Worm (Caenorhabditis elegans): Measurements from ENCODE around the gene nspe-7.

nspe-7 gene

ce11 chrII:12629387-12629786 is 2.4 kb downstream of the nspe-7 start, which contains the start of gene Y38E10A.28:
Gene Y38E10A.28 (plus strand): TSS chrII:12629687.
- TF ChIP-seq klf-2 (GFP tag; conservative IDR thresholded peaks at IDR 0.05) (no peak), tab-1 (GFP tag; IDR thresholded peaks at IDR 0.05) (no peak), ztf-23 (GFP tag; IDR thresholded peaks at IDR 0.05) (no peak), med-1 (GFP tag; optimal IDR thresholded peaks at IDR 0.05; ENCODE audit: insufficient read depth) (no peak), flt-1 (GFP tag; IDR thresholded peaks at IDR 0.05) (no peak), ref-1 (GFP tag; conservative IDR thresholded peaks at IDR 0.05) (no peak), ztf-29 (GFP tag; IDR thresholded peaks at IDR 0.05) (no peak), T22C8.4 (GFP tag; IDR thresholded peaks at IDR 0.05) (no peak), cog-1 (tag; optimal IDR thresholded peaks at IDR 0.05) (no peak)

- TF ChIP-seq klf-2 (GFP tag; conservative IDR thresholded peaks at IDR 0.05) (no peak), ztf-23 (GFP tag; IDR thresholded peaks at IDR 0.05) (no peak), cog-1 (tag; optimal IDR thresholded peaks at IDR 0.05) (no peak), tab-1 (GFP tag; IDR thresholded peaks at IDR 0.05) (no peak), T22C8.4 (GFP tag; IDR thresholded peaks at IDR 0.05) (no peak), flt-1 (GFP tag; IDR thresholded peaks at IDR 0.05) (no peak), ztf-29 (GFP tag; IDR thresholded peaks at IDR 0.05) (no peak), ref-1 (GFP tag; conservative IDR thresholded peaks at IDR 0.05) (no peak), med-1 (GFP tag; optimal IDR thresholded peaks at IDR 0.05; ENCODE audit: insufficient read depth) (no peak)
Observed at ce11 chrII:12630888-12631287, 3.9 kb downstream of the nspe-7 start, which contains the start of gene Y38E10A.34. Gene Y38E10A.34 (plus strand): TSS chrII:12631188.

- no peak for TF ChIP-seq T22C8.4 (GFP tag; IDR thresholded peaks at IDR 0.05)
- TF ChIP-seq ztf-29 (GFP tag; IDR thresholded peaks at IDR 0.05) = no peak
- no peak for TF ChIP-seq med-1 (GFP tag; optimal IDR thresholded peaks at IDR 0.05; ENCODE audit: insufficient read depth)
- no peak for TF ChIP-seq ztf-23 (GFP tag; IDR thresholded peaks at IDR 0.05)
- TF ChIP-seq klf-2 (GFP tag; conservative IDR thresholded peaks at IDR 0.05) = no peak
- no peak for TF ChIP-seq cog-1 (tag; optimal IDR thresholded peaks at IDR 0.05)
- no peak for TF ChIP-seq ref-1 (GFP tag; conservative IDR thresholded peaks at IDR 0.05)
- TF ChIP-seq tab-1 (GFP tag; IDR thresholded peaks at IDR 0.05) = no peak
- no peak for TF ChIP-seq flt-1 (GFP tag; IDR thresholded peaks at IDR 0.05)
Observed at ce11 chrII:12634749-12635318, 7.8 kb downstream of the nspe-7 start, which contains the start of gene Y38E10A.17. Gene Y38E10A.17 (minus strand): TSS chrII:12634799.

ce11 chrII:12636602-12637001 is 9.6 kb downstream of the nspe-7 start, which contains the start of gene nhr-234:
Gene nhr-234 (plus strand): TSS chrII:12636678.
- TF ChIP-seq T22C8.4 (GFP tag; IDR thresholded peaks at IDR 0.05) (no peak), tab-1 (GFP tag; IDR thresholded peaks at IDR 0.05) (no peak), cog-1 (tag; optimal IDR thresholded peaks at IDR 0.05) (no peak), flt-1 (GFP tag; IDR thresholded peaks at IDR 0.05) (no peak), klf-2 (GFP tag; conservative IDR thresholded peaks at IDR 0.05) (no peak), ztf-23 (GFP tag; IDR thresholded peaks at IDR 0.05) (no peak), med-1 (GFP tag; optimal IDR thresholded peaks at IDR 0.05; ENCODE audit: insufficient read depth) (no peak), ztf-29 (GFP tag; IDR thresholded peaks at IDR 0.05) (no peak), ref-1 (GFP tag; conservative IDR thresholded peaks at IDR 0.05) (no peak)

ce11 chrII:12640370-12640769 is 13.4 kb downstream of the nspe-7 start, which contains the start of gene nhr-235:
Gene nhr-235 (plus strand): TSS chrII:12640670.
- TF ChIP-seq ztf-23 (GFP tag; IDR thresholded peaks at IDR 0.05) = no peak
- TF ChIP-seq cog-1 (tag; optimal IDR thresholded peaks at IDR 0.05) = no peak
- TF ChIP-seq T22C8.4 (GFP tag; IDR thresholded peaks at IDR 0.05) = no peak
- no peak for TF ChIP-seq klf-2 (GFP tag; conservative IDR thresholded peaks at IDR 0.05)
- TF ChIP-seq ztf-29 (GFP tag; IDR thresholded peaks at IDR 0.05) = no peak
- no peak for TF ChIP-seq med-1 (GFP tag; optimal IDR thresholded peaks at IDR 0.05; ENCODE audit: insufficient read depth)
- no peak for TF ChIP-seq flt-1 (GFP tag; IDR thresholded peaks at IDR 0.05)
- no peak for TF ChIP-seq ref-1 (GFP tag; conservative IDR thresholded peaks at IDR 0.05)
- TF ChIP-seq tab-1 (GFP tag; IDR thresholded peaks at IDR 0.05) = no peak

ce11 chrII:12651208-12651607 is 24.2 kb downstream of the nspe-7 start:
- peak; percentile 57; the same call in 1 of the 2 replicates for TF ChIP-seq tab-1 (GFP tag; IDR thresholded peaks at IDR 0.05)
- 0 out of 2 replicates have a peak, but pooled peaks have one; percentile 35 for TF ChIP-seq klf-2 (GFP tag; conservative IDR thresholded peaks at IDR 0.05)

ce11 chrII:12654447-12654846 is 27.5 kb downstream of the nspe-7 start, which contains the start of gene rgs-4:
Gene rgs-4 (plus strand): TSS chrII:12654747.
- TF ChIP-seq cog-1 (tag; optimal IDR thresholded peaks at IDR 0.05) (no peak), ztf-23 (GFP tag; IDR thresholded peaks at IDR 0.05) (no peak), T22C8.4 (GFP tag; IDR thresholded peaks at IDR 0.05) (no peak), klf-2 (GFP tag; conservative IDR thresholded peaks at IDR 0.05) (no peak), ztf-29 (GFP tag; IDR thresholded peaks at IDR 0.05) (no peak), med-1 (GFP tag; optimal IDR thresholded peaks at IDR 0.05; ENCODE audit: insufficient read depth) (no peak), tab-1 (GFP tag; IDR thresholded peaks at IDR 0.05) (no peak), flt-1 (GFP tag; IDR thresholded peaks at IDR 0.05) (no peak), ref-1 (GFP tag; conservative IDR thresholded peaks at IDR 0.05) (no peak)

- TF ChIP-seq cog-1 (tag; optimal IDR thresholded peaks at IDR 0.05) (no peak), flt-1 (GFP tag; IDR thresholded peaks at IDR 0.05) (no peak), ztf-29 (GFP tag; IDR thresholded peaks at IDR 0.05) (no peak), T22C8.4 (GFP tag; IDR thresholded peaks at IDR 0.05) (no peak), ztf-23 (GFP tag; IDR thresholded peaks at IDR 0.05) (no peak), klf-2 (GFP tag; conservative IDR thresholded peaks at IDR 0.05) (no peak), med-1 (GFP tag; optimal IDR thresholded peaks at IDR 0.05; ENCODE audit: insufficient read depth) (no peak), ref-1 (GFP tag; conservative IDR thresholded peaks at IDR 0.05) (no peak)
Observed at ce11 chrII:12655816-12656215, 28.8 kb downstream of the nspe-7 start.

ce11 chrII:12657620-12658019 is 30.6 kb downstream of the nspe-7 start:
- TF ChIP-seq flt-1 (GFP tag; IDR thresholded peaks at IDR 0.05) (no peak), T22C8.4 (GFP tag; IDR thresholded peaks at IDR 0.05) (no peak)

ce11 chrII:12658409-12658808 is 31.4 kb downstream of the nspe-7 start:
- TF ChIP-seq cog-1 (tag; optimal IDR thresholded peaks at IDR 0.05) = no peak
- no peak for TF ChIP-seq klf-2 (GFP tag; conservative IDR thresholded peaks at IDR 0.05)
- no peak for TF ChIP-seq ztf-29 (GFP tag; IDR thresholded peaks at IDR 0.05)
- no peak for TF ChIP-seq tab-1 (GFP tag; IDR thresholded peaks at IDR 0.05)
- TF ChIP-seq ztf-23 (GFP tag; IDR thresholded peaks at IDR 0.05) = no peak
- TF ChIP-seq ref-1 (GFP tag; conservative IDR thresholded peaks at IDR 0.05) = no peak
- TF ChIP-seq med-1 (GFP tag; optimal IDR thresholded peaks at IDR 0.05; ENCODE audit: insufficient read depth) = no peak
- TF ChIP-seq T22C8.4 (GFP tag; IDR thresholded peaks at IDR 0.05) = no peak

Data from whole organism, midembryonic.